Fruit fly (Drosophila melanogaster) whole organism, wandering third instar larva: Measurements from ENCODE around the gene Acat1.

Experiments
- Abd-B ChIP-seq: fragments of >200 bp; optimal IDR thresholded peaks from 2 replicates; lab custom pipeline; 2017; ENCODE audit warnings: missing biosample characterization, missing genetic modification characterization
- CG32264 ChIP-seq: fragments of 200-800 bp; sonication (Bioruptor generic); optimal IDR thresholded peaks from 2 replicates; lab custom pipeline; 2016; ENCODE audit warnings: missing biosample characterization, missing genetic modification characterization
- CG9705 ChIP-seq: fragments of 200-800 bp; sonication (Bioruptor generic); optimal IDR thresholded peaks from 2 replicates; lab custom pipeline; 2018; ENCODE audit warnings: missing biosample characterization, mild to moderate bottlenecking, missing genetic modification characterization
- CrebA ChIP-seq: fragments of 200-800 bp; sonication (Bioruptor generic); optimal IDR thresholded peaks from 2 replicates; lab custom pipeline; 2016; ENCODE audit warnings: missing biosample characterization, mild to moderate bottlenecking, missing genetic modification characterization, borderline replicate concordance
- Dfd ChIP-seq: fragments of >200 bp; optimal IDR thresholded peaks from 2 replicates; lab custom pipeline; 2017; ENCODE audit warnings: missing biosample characterization, missing genetic modification characterization
- Dif ChIP-seq: fragments of 200-275, 200-300 bp; sonication (Bioruptor generic); optimal IDR thresholded peaks from 2 replicates; lab custom pipeline; 2018; ENCODE audit warnings: missing biosample characterization, missing genetic modification characterization; ENCODE audit not compliant: partially characterized antibody
- GATAd ChIP-seq: sonication (Bioruptor generic); optimal IDR thresholded peaks from 2 replicates; lab custom pipeline; 2016; ENCODE audit warnings: missing biosample characterization, missing genetic modification characterization
- HLH106 ChIP-seq: fragments of 200-800 bp; optimal IDR thresholded peaks from 3 replicates; lab custom pipeline; 2019; ENCODE audit warnings: missing biosample characterization, mild to moderate bottlenecking, missing genetic modification characterization, moderate library complexity
- Hnf4 ChIP-seq: fragments of 200-800 bp; sonication (Bioruptor generic); optimal IDR thresholded peaks from 2 replicates; lab custom pipeline; 2016; ENCODE audit warnings: missing biosample characterization, mild to moderate bottlenecking, missing genetic modification characterization
- Hr78 ChIP-seq: fragments of >200 bp; optimal IDR thresholded peaks from 2 replicates; lab custom pipeline; 2017; ENCODE audit warnings: missing biosample characterization, missing genetic modification characterization
- Hr83 ChIP-seq: fragments of 200-300 bp; sonication (Bioruptor generic); optimal IDR thresholded peaks from 2 replicates; lab custom pipeline; 2016; ENCODE audit warnings: missing biosample characterization, mild to moderate bottlenecking, missing genetic modification characterization, moderate library complexity; ENCODE audit not compliant: poor library complexity, severe bottlenecking
- Jra ChIP-seq: sonication (Bioruptor generic); optimal IDR thresholded peaks from 2 replicates; lab custom pipeline; 2016; ENCODE audit warnings: missing biosample characterization, missing genetic modification characterization
- Mio ChIP-seq: sonication (Bioruptor generic); optimal IDR thresholded peaks from 2 replicates; lab custom pipeline; 2016; ENCODE audit warnings: missing biosample characterization, missing genetic modification characterization
- Myc ChIP-seq: fragments of >200 bp; optimal IDR thresholded peaks from 2 replicates; lab custom pipeline; 2017
- N ChIP-seq: fragments of >200 bp; optimal IDR thresholded peaks from 2 replicates; lab custom pipeline; 2018; ENCODE audit warnings: missing biosample characterization, missing external identifiers, missing genetic modification characterization
- OdsH ChIP-seq: fragments of 200-800 bp; sonication (Bioruptor generic); optimal IDR thresholded peaks from 2 replicates; lab custom pipeline; 2016; ENCODE audit warnings: missing biosample characterization, mild to moderate bottlenecking, missing genetic modification characterization
- Rel ChIP-seq, 2 experiments: fragments of 200-800 bp; sonication (Bioruptor generic) in 1 of 2; optimal IDR thresholded peaks; 2 replicates in 1 of 2; 3 replicates in 1 of 2; lab custom pipeline; 2016 to 2019; ENCODE audit warnings: mild to moderate bottlenecking in 2 of 2, missing biosample characterization in 2 of 2, missing genetic modification characterization in 2 of 2, moderate library complexity in 1 of 2
- Sp1 ChIP-seq: fragments of 200-800 bp; sonication (Bioruptor generic); optimal IDR thresholded peaks from 3 replicates; lab custom pipeline; 2019; ENCODE audit warnings: missing biosample characterization, mild to moderate bottlenecking, missing genetic modification characterization, moderate library complexity
- Vsx2 ChIP-seq: fragments of 200-300, 225-300 bp; sonication (Bioruptor generic); optimal IDR thresholded peaks from 2 replicates; lab custom pipeline; 2018; ENCODE audit warnings: missing biosample characterization, missing genetic modification characterization; ENCODE audit not compliant: partially characterized antibody
- br ChIP-seq: fragments of 200-800 bp; sonication (Bioruptor generic); optimal IDR thresholded peaks from 2 replicates; lab custom pipeline; 2016; ENCODE audit warnings: missing biosample characterization, missing genetic modification characterization
- brk ChIP-seq: fragments of 200-800 bp; sonication (Bioruptor generic); optimal IDR thresholded peaks from 2 replicates; lab custom pipeline; 2016; ENCODE audit warnings: missing biosample characterization, mild to moderate bottlenecking, missing genetic modification characterization
- dl ChIP-seq, 2 experiments: fragments of 175-275, 200-275 bp in 1 of 2; fragments of 200-275 bp in 1 of 2; sonication (Bioruptor generic); optimal IDR thresholded peaks; lab custom pipeline; 2018; ENCODE audit warnings: mild to moderate bottlenecking in 2 of 2, missing biosample characterization in 2 of 2, missing genetic modification characterization in 2 of 2, moderate library complexity in 2 of 2; ENCODE audit not compliant: partially characterized antibody in 2 of 2, insufficient read depth in 1 of 2
- dmrt93B ChIP-seq: fragments of 200-800 bp; sonication (Bioruptor generic); optimal IDR thresholded peaks from 2 replicates; lab custom pipeline; 2018; ENCODE audit warnings: missing biosample characterization, mild to moderate bottlenecking, missing genetic modification characterization
- dsf ChIP-seq: sonication (Bioruptor generic); optimal IDR thresholded peaks from 2 replicates; lab custom pipeline; 2016; ENCODE audit warnings: missing biosample characterization, missing genetic modification characterization, borderline replicate concordance
- ey ChIP-seq: fragments of 200-800 bp; sonication (Bioruptor generic); optimal IDR thresholded peaks from 2 replicates; lab custom pipeline; 2016; ENCODE audit warnings: missing biosample characterization, missing genetic modification characterization
- foxo ChIP-seq, 2 experiments: fragments of 200-800 bp; sonication (Bioruptor generic); optimal IDR thresholded peaks; 2 replicates in 1 of 2; 3 replicates in 1 of 2; lab custom pipeline; 2016 to 2017; ENCODE audit warnings: missing biosample characterization in 2 of 2, missing genetic modification characterization in 2 of 2
- fru ChIP-seq: fragments of 200-800 bp; sonication (Bioruptor generic); optimal IDR thresholded peaks from 3 replicates; lab custom pipeline; 2016; ENCODE audit warnings: missing biosample characterization, mild to moderate bottlenecking, missing genetic modification characterization
- h ChIP-seq: fragments of 200-800 bp; sonication (Bioruptor generic); optimal IDR thresholded peaks from 3 replicates; lab custom pipeline; 2016; ENCODE audit warnings: missing biosample characterization, mild to moderate bottlenecking, missing genetic modification characterization
- jim ChIP-seq: fragments of 175-275, 200-325 bp; sonication (Bioruptor generic); optimal IDR thresholded peaks from 2 replicates; lab custom pipeline; 2016; ENCODE audit warnings: missing biosample characterization, mild to moderate bottlenecking, missing genetic modification characterization
- lola ChIP-seq: fragments of >200 bp; optimal IDR thresholded peaks from 2 replicates; lab custom pipeline; 2017; ENCODE audit warnings: missing biosample characterization, missing genetic modification characterization
- pan ChIP-seq: fragments of >200 bp; optimal IDR thresholded peaks from 2 replicates; lab custom pipeline; 2017
- psq ChIP-seq: fragments of 200-800 bp; sonication (Bioruptor generic); optimal IDR thresholded peaks from 3 replicates; lab custom pipeline; 2017; ENCODE audit warnings: missing biosample characterization, mild to moderate bottlenecking, missing genetic modification characterization, moderate library complexity
- rgr ChIP-seq: fragments of 200-800 bp; sonication (Bioruptor generic); optimal IDR thresholded peaks from 3 replicates; lab custom pipeline; 2016; ENCODE audit warnings: missing biosample characterization, mild to moderate bottlenecking, missing genetic modification characterization
- sage ChIP-seq: fragments of 200-800 bp; sonication (Bioruptor generic); optimal IDR thresholded peaks from 2 replicates; lab custom pipeline; 2016; ENCODE audit warnings: missing biosample characterization, mild to moderate bottlenecking, missing genetic modification characterization
- sv ChIP-seq: fragments of 200-800 bp; sonication (Bioruptor generic); optimal IDR thresholded peaks from 3 replicates; lab custom pipeline; 2016; ENCODE audit warnings: missing biosample characterization, missing genetic modification characterization
- tai ChIP-seq: sonication (Bioruptor generic); optimal IDR thresholded peaks from 2 replicates; lab custom pipeline; 2016; ENCODE audit warnings: missing biosample characterization, missing genetic modification characterization
- usp ChIP-seq: fragments of >200 bp; optimal IDR thresholded peaks from 2 replicates; lab custom pipeline; 2017; ENCODE audit warnings: missing biosample characterization, missing genetic modification characterization
- woc ChIP-seq: sonication (Bioruptor generic); optimal IDR thresholded peaks from 2 replicates; lab custom pipeline; 2016; ENCODE audit warnings: missing biosample characterization, mild to moderate bottlenecking, missing genetic modification characterization

Gene Acat1

dm6 chrX:7924913-7925312 lies 36.3 kb upstream of the Acat1 start:
- TF ChIP-seq dl (GFP tag; optimal IDR thresholded peaks at IDR 0.05; lab: Kevin White, UChicago; ENCODE audit: insufficient read depth in 1 of 2, partially characterized antibody in 2 of 2) (no peak), br (GFP tag; lab: Kevin White, UChicago) (no peak), h (no peak), OdsH (GFP tag; lab: Kevin White, UChicago) (no peak), tai (GFP tag; lab: Kevin White, UChicago) (no peak), Abd-B (GFP tag; lab: Kevin White, UChicago) (no peak), Jra (GFP tag; lab: Kevin White, UChicago) (no peak), Mio (GFP tag; lab: Kevin White, UChicago) (no peak), Vsx2 (GFP tag; lab: Kevin White, UChicago) (no peak), HLH106 (no peak), Myc (lab: Kevin White, UChicago) (no peak), foxo (GFP tag; optimal IDR thresholded peaks at IDR 0.05; lab: Kevin White, UChicago) (no peak), dsf (GFP tag; lab: Kevin White, UChicago) (no peak), CG9705 (no peak), N (GFP tag; lab: Kevin White, UChicago) (no peak), Hnf4 (no peak), ey (GFP tag; lab: Kevin White, UChicago) (no peak), Dif (GFP tag; lab: Kevin White, UChicago) (no peak), lola (GFP tag; lab: Kevin White, UChicago) (no peak), sv (GFP tag; lab: Kevin White, UChicago) (no peak)

- no peak for TF ChIP-seq sage
- TF ChIP-seq N (GFP tag; lab: Kevin White, UChicago): peak; percentile 56
- TF ChIP-seq CG9705: no peak
Measured at dm6 chrX:7923063-7923462, 34.5 kb upstream of the Acat1 start.

- TF ChIP-seq ey (GFP tag; lab: Kevin White, UChicago) (peak; percentile 77), CG9705 (peak; percentile 62), foxo (GFP tag; optimal IDR thresholded peaks at IDR 0.05; lab: Kevin White, UChicago) (peak in 1 of 2 experiments; percentile 87), HLH106 (peak; percentile 76), Jra (GFP tag; lab: Kevin White, UChicago) (peak; percentile 93), Hr78 (GFP tag; lab: Kevin White, UChicago) (no peak), Mio (GFP tag; lab: Kevin White, UChicago) (peak; percentile 3), psq (GFP tag; lab: Kevin White, UChicago) (peak; percentile 70), lola (GFP tag; lab: Kevin White, UChicago) (no peak), Abd-B (GFP tag; lab: Kevin White, UChicago) (no peak), dl (GFP tag; optimal IDR thresholded peaks at IDR 0.05; lab: Kevin White, UChicago; ENCODE audit: insufficient read depth in 1 of 2, partially characterized antibody in 2 of 2) (no peak), brk (GFP tag; lab: Kevin White, UChicago) (no peak), usp (no peak), tai (GFP tag; lab: Kevin White, UChicago) (no peak), CG32264 (GFP tag; lab: Kevin White, UChicago) (peak; percentile 28), Myc (lab: Kevin White, UChicago) (no peak), dmrt93B (no peak), CrebA (no peak), Sp1 (GFP tag; lab: Kevin White, UChicago) (no peak), Dfd (no peak), Hnf4 (peak; percentile 92), dsf (GFP tag; lab: Kevin White, UChicago) (no peak), br (GFP tag; lab: Kevin White, UChicago) (no peak), Hr83 (GFP tag; lab: Kevin White, UChicago) (no peak), woc (no peak), Dif (GFP tag; lab: Kevin White, UChicago) (no peak), h (peak; percentile 86), fru (peak; percentile 85), OdsH (GFP tag; lab: Kevin White, UChicago) (peak; percentile 70), rgr (peak; percentile 81), sv (GFP tag; lab: Kevin White, UChicago) (peak; percentile 67), GATAd (GFP tag; lab: Kevin White, UChicago) (peak; percentile 79), N (GFP tag; lab: Kevin White, UChicago) (no peak), pan (no peak), Vsx2 (GFP tag; lab: Kevin White, UChicago) (no peak), jim (no peak), Rel (GFP tag; optimal IDR thresholded peaks at IDR 0.05; lab: Kevin White, UChicago) (no peak), Rel (tag; optimal IDR thresholded peaks at IDR 0.05; lab: Kevin White, UChicago) (peak; percentile 48), sage (no peak)
Measured at dm6 chrX:7920081-7920688, 31.6 kb upstream of the Acat1 start, which contains the start of the genes hdm and Ykt6. Gene hdm (minus strand): TSS chrX:7920131. Gene Ykt6 (plus strand): TSS chrX:7920409.
